Fruit fly (Drosophila melanogaster): ENCODE results near the gene CG18420.

The CG18420 gene

DNA sequence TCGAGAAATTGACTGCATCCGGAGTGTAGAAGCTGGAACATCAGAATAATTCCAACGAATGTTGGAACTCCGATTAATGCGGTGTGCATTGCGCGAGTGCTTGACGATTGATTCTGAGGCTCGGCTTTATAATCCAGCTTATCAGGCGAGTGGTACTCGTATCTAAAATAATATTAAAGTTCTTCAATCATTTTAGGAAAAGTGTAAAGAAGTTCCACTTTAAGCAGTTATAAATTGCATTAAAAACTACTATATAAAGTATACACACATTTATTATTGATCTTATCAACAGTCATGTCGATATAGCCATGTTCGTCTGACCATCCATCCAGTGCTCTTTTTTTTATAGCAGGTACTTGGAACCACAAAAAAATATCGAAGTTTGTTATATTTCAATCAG, 11.9 kb downstream of the CG18420 start, which contains the start of gene CG18636:
Gene CG18636 (minus strand): TSS at position 101 of the 400 bp plus-strand sequence.
- TF ChIP-seq sv (GFP tag; optimal IDR thresholded peaks at IDR 0.05) (no peak), fru (GFP tag; optimal IDR thresholded peaks at IDR 0.05) (no peak), lola (GFP tag; optimal IDR thresholded peaks at IDR 0.05) (no peak), CrebA (GFP tag; optimal IDR thresholded peaks at IDR 0.05; ENCODE audit: borderline replicate concordance) (no peak), dl (GFP tag; optimal IDR thresholded peaks at IDR 0.05; ENCODE audit: insufficient read depth in 1 of 2, partially characterized antibody in 2 of 2) (no peak), woc (GFP tag; optimal IDR thresholded peaks at IDR 0.05) (no peak), Myc (optimal IDR thresholded peaks at IDR 0.05) (no peak), foxo (GFP tag; optimal IDR thresholded peaks at IDR 0.05) (no peak), h (GFP tag; optimal IDR thresholded peaks at IDR 0.05) (no peak), rgr (GFP tag; optimal IDR thresholded peaks at IDR 0.05) (no peak), brk (GFP tag; optimal IDR thresholded peaks at IDR 0.05) (no peak), Hr78 (GFP tag; optimal IDR thresholded peaks at IDR 0.05) (no peak), N (GFP tag; optimal IDR thresholded peaks at IDR 0.05) (no peak), Vsx2 (GFP tag; optimal IDR thresholded peaks at IDR 0.05; ENCODE audit: partially characterized antibody) (no peak), Rel (GFP tag; optimal IDR thresholded peaks at IDR 0.05) (no peak), Rel (tag; optimal IDR thresholded peaks at IDR 0.05) (no peak), Abd-B (GFP tag; optimal IDR thresholded peaks at IDR 0.05) (no peak)

DNA sequence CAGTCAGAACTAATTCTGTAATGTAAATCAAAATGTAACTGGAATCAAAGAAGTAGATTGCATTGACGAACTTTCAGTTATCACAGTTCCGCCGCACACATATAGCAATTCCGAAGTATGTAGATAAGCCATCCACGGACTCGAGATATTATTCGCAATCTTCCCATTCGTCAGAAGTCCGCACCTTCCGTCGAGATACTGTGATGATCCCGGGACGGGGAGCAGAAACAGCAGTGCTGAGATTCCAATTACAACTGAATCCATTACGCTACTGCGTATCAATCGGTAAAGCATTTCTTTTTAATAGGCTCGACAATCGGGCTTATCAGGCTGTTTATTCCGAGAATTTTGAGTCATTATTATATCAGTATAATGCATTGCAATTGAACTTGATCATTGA, 21.7 kb downstream of the CG18420 start, which contains the start of gene CG4650:
Gene CG4650 (minus strand): TSS at position 269 of the 400 bp plus-strand sequence.
- TF ChIP-seq CG9705 (GFP tag; optimal IDR thresholded peaks at IDR 0.05) (no peak), Hr83 (GFP tag; optimal IDR thresholded peaks at IDR 0.05; ENCODE audit: poor library complexity, severe bottlenecking) (no peak), psq (GFP tag; optimal IDR thresholded peaks at IDR 0.05) (no peak), pan (optimal IDR thresholded peaks at IDR 0.05) (no peak), N (GFP tag; optimal IDR thresholded peaks at IDR 0.05) (no peak), usp (GFP tag; optimal IDR thresholded peaks at IDR 0.05) (no peak), Dif (GFP tag; optimal IDR thresholded peaks at IDR 0.05; ENCODE audit: partially characterized antibody) (no peak), HLH106 (tag; optimal IDR thresholded peaks at IDR 0.05) (no peak)

DNA sequence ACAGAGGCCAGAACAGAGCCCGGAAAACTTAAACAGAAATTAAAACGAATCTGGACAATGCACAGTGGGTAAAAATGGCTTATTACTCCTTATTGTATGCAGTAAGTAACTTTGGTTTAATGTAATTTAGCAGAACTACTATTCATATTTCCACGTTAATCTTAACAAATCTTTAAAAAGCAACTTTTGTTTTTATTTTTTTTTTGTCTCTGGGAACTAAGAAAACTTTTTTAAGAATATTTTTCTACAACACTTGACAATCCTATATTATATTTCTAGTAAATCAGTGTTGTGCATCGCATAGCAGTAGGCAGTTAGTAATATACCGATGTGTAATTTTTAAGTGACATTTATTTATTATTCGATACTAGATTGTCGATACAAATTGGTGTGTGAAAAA, 30.8 kb downstream of the CG18420 start, which contains the start of gene CG4701:
Gene CG4701 (plus strand): TSS at position 301 of the 400 bp plus-strand sequence.
- TF ChIP-seq Mio (GFP tag; optimal IDR thresholded peaks at IDR 0.05): no peak
- no peak for TF ChIP-seq lola (GFP tag; optimal IDR thresholded peaks at IDR 0.05)
- no peak for TF ChIP-seq dl (GFP tag; optimal IDR thresholded peaks at IDR 0.05; ENCODE audit: insufficient read depth in 1 of 2, partially characterized antibody in 2 of 2)
- no peak for TF ChIP-seq Jra (GFP tag; optimal IDR thresholded peaks at IDR 0.05)
- TF ChIP-seq foxo (GFP tag; optimal IDR thresholded peaks at IDR 0.05): no peak
- TF ChIP-seq dmrt93B (GFP tag; optimal IDR thresholded peaks at IDR 0.05): no peak
- TF ChIP-seq psq (GFP tag; optimal IDR thresholded peaks at IDR 0.05): no peak
- TF ChIP-seq pan (optimal IDR thresholded peaks at IDR 0.05): no peak
- TF ChIP-seq CG9705 (GFP tag; optimal IDR thresholded peaks at IDR 0.05): no peak
- TF ChIP-seq Myc (optimal IDR thresholded peaks at IDR 0.05): no peak
- TF ChIP-seq fru (GFP tag; optimal IDR thresholded peaks at IDR 0.05): no peak
- TF ChIP-seq CrebA (GFP tag; optimal IDR thresholded peaks at IDR 0.05; ENCODE audit: borderline replicate concordance): no peak
- TF ChIP-seq Dif (GFP tag; optimal IDR thresholded peaks at IDR 0.05; ENCODE audit: partially characterized antibody): no peak
- no peak for TF ChIP-seq sage (GFP tag; optimal IDR thresholded peaks at IDR 0.05)
- TF ChIP-seq Sp1 (GFP tag; optimal IDR thresholded peaks at IDR 0.05): no peak

DNA sequence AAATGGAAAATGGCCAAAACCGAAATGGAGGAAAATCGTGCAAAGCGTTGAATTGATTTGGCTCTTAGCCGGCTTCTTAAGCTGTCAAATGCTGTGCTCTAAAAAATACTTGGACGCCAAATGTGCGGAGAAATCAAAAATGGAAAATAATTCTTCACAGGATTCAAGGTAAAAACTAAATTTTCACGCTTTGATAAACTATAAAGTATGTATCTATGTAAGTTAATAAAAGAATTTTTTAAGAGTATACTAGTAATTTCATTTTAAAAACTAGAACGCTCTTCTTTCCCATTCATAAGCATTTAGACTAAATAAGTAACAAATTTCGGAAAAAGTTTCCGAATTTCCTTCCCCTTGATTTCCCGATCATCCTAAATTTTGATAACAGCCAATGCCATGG, 34.0 kb downstream of the CG18420 start, which contains the start of gene CSN1a:
Gene CSN1a (plus strand): TSS at position 301 of the 400 bp plus-strand sequence.
- TF ChIP-seq tai (GFP tag; optimal IDR thresholded peaks at IDR 0.05) (no peak), psq (GFP tag; optimal IDR thresholded peaks at IDR 0.05) (no peak), dsf (GFP tag; optimal IDR thresholded peaks at IDR 0.05; ENCODE audit: borderline replicate concordance) (no peak), Mio (GFP tag; optimal IDR thresholded peaks at IDR 0.05) (no peak), Hr78 (GFP tag; optimal IDR thresholded peaks at IDR 0.05) (no peak), woc (GFP tag; optimal IDR thresholded peaks at IDR 0.05) (no peak), jim (GFP tag; optimal IDR thresholded peaks at IDR 0.05) (no peak), h (GFP tag; optimal IDR thresholded peaks at IDR 0.05) (no peak), brk (GFP tag; optimal IDR thresholded peaks at IDR 0.05) (no peak), fru (GFP tag; optimal IDR thresholded peaks at IDR 0.05) (no peak)

DNA sequence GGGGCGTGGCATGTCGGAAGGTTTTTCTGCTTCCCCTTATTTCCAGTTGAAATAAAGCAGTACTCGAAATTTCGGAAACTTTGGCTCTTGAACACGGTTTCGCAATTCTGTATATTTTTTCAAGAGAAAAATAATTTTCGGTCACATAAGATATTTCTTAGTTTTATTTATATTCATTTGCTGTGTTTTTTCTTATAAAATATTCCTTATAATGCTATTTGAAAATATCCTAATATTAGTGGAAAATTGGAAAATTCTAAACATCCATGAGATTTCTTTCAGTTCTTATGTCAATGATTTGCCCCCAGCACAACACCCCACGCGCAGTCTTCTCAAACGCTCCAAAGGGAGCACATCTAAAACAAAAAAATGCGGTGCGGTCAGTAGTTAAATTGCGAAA, 36.0 kb downstream of the CG18420 start, which contains the start of gene CG4691:
Gene CG4691 (plus strand): TSS at position 301 of the 400 bp plus-strand sequence.
- TF ChIP-seq Jra (GFP tag; optimal IDR thresholded peaks at IDR 0.05): no peak
- TF ChIP-seq Dfd (GFP tag; optimal IDR thresholded peaks at IDR 0.05): no peak

Measured in whole organism, wandering third instar larva.